Worm (Caenorhabditis elegans): ENCODE results near the gene F13E9.5.

DNA sequence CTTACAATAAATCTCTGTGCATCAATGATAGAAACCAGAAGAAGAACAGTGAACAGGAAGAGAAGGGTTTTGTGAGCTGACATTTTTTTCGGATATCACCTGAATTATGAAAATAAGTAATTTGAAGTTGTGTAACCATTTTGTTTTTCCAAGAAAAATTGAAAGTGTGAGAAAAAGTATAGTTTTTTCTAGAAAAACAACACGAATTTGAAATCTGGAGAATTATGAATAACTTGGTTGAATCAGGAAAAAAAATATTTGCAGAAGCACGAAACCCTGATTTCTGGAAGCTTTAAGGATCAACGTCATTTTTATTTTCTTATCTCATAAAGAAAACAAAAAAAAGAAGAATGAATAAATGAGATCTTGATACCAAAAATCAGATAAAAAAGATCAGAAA lies 9.6 kb downstream of the F13E9.5 start, which contains the start of gene F13E9.12:
- TF ChIP-seq nhr-76 (tag; optimal IDR thresholded peaks at IDR 0.05) (no peak), mdl-1 (tag; optimal IDR thresholded peaks at IDR 0.05) (no peak)
